Worm (Caenorhabditis elegans) whole organism, young adult: ENCODE results near the gene F46B3.23.

Experiments
- B0035.1 ChIP-seq: sonication (generic microtip); optimal IDR thresholded peaks from 2 replicates; lab custom pipeline; 2016; ENCODE audit warnings: missing genetic modification characterization, mild to moderate bottlenecking, missing compliant biosample characterization, missing genotype, missing genetic modification reagents
- ama-1 ChIP-seq, 3 experiments: fragments of 150-350 bp in 1 of 3; sonication (generic microtip) in 2 of 3; optimal IDR thresholded peaks; 2 replicates each; lab custom pipeline; 2014 to 2018; ENCODE audit warnings: missing biosample characterization in 2 of 3, missing genetic modification characterization in 2 of 3, missing genetic modification reagents in 2 of 3
- aptf-2 ChIP-seq: fragments of 200-800 bp; sonication (Bioruptor generic); conservative IDR thresholded peaks from 2 replicates; pipeline ENCODE4 v1.3.6; 2022; ENCODE audit warnings: missing genetic modification reagents, missing genetic modification characterization, missing compliant biosample characterization
- let-526 ChIP-seq: fragments of 200-800 bp; sonication (Bioruptor generic); IDR thresholded peaks from 2 replicates; pipeline ENCODE4 v1.3.6; 2022; ENCODE audit warnings: missing genetic modification reagents, missing genetic modification characterization, missing compliant biosample characterization
- madf-3 ChIP-seq: fragments of 200-800 bp; sonication (Bioruptor generic); IDR thresholded peaks from 2 replicates; pipeline ENCODE4 v1.3.6; 2022; ENCODE audit warnings: missing genetic modification reagents, missing genetic modification characterization, missing compliant biosample characterization
- mes-4 ChIP-seq: sonication (generic microtip); optimal IDR thresholded peaks from 2 replicates; lab custom pipeline; 2016; ENCODE audit warnings: missing genotype, missing genetic modification characterization, missing compliant biosample characterization
- nhr-179 ChIP-seq: sonication (generic microtip); optimal IDR thresholded peaks from 2 replicates; lab custom pipeline; 2016; ENCODE audit warnings: mild to moderate bottlenecking, missing genetic modification characterization, missing compliant biosample characterization
- repo-1 ChIP-seq: sonication (generic microtip); optimal IDR thresholded peaks from 2 replicates; lab custom pipeline; 2017; ENCODE audit warnings: mild to moderate bottlenecking, missing genetic modification characterization, missing compliant biosample characterization
- snpc-4 ChIP-seq, 5 experiments: fragments of 150-350 bp in 1 of 5; sonication (generic microtip) in 4 of 5; optimal IDR thresholded peaks; 2 replicates each; lab custom pipeline; 2014 to 2018; ENCODE audit warnings: missing genetic modification characterization in 5 of 5, missing biosample characterization in 3 of 5, antibody characterized with exemption in 2 of 5, mild to moderate bottlenecking in 2 of 5, missing compliant biosample characterization in 2 of 5, missing genotype in 2 of 5, moderate library complexity in 2 of 5, missing genetic modification reagents in 1 of 5
- tbx-9 ChIP-seq: sonication (generic microtip); optimal IDR thresholded peaks from 2 replicates; lab custom pipeline; 2016; ENCODE audit warnings: borderline replicate concordance, missing genetic modification characterization, inconsistent platforms, missing compliant biosample characterization
- ztf-28 ChIP-seq: fragments of 200-800 bp; sonication (Bioruptor generic); IDR thresholded peaks from 2 replicates; pipeline ENCODE4 v1.3.6; 2022; ENCODE audit warnings: missing genetic modification reagents, missing genetic modification characterization, missing compliant biosample characterization

DNA sequence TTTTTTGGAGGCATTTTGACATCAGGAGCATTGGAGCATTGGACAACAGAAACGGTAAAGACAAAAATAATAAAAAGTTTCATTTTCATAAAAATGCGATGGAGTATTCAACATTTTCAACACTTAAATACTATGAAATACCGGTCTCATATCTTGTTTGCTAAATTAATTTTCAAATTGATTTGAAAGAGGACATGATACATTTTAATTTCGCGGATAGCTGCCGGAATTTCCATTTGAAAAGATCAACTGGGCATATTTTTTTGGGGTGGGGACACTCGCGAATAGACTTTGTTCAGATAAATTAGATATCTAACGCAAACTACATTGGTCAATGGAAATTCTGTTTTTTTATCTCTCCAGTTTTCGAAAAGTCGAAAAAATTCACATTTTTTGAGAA lies 11.8 kb downstream of the F46B3.23 start, which contains the start of gene F26F2.10:
- TF ChIP-seq mes-4 (tag; lab: Kevin White, UChicago) (no peak), snpc-4 (GFP tag; optimal IDR thresholded peaks at IDR 0.05; lab: Kevin White, UChicago) (no peak), snpc-4 (tag; optimal IDR thresholded peaks at IDR 0.05; lab: Kevin White, UChicago) (no peak), ama-1 (optimal IDR thresholded peaks at IDR 0.05; lab: Kevin White, UChicago) (no peak), ama-1 (GFP tag; optimal IDR thresholded peaks at IDR 0.05; lab: Kevin White, UChicago) (no peak), madf-3 (no peak), repo-1 (tag; lab: Kevin White, UChicago) (no peak), aptf-2 (GFP tag; lab: Robert Waterston, UW) (no peak), ztf-28 (no peak), let-526 (GFP tag; lab: Robert Waterston, UW) (no peak), nhr-179 (tag; lab: Kevin White, UChicago) (no peak), B0035.1 (tag; lab: Kevin White, UChicago) (no peak), tbx-9 (tag; lab: Kevin White, UChicago) (no peak)
